Worm (Caenorhabditis elegans) whole organism, L2 larva: Measurements from ENCODE around the gene tatn-1.

Source experiments
- C34F6.9 ChIP-seq: fragments of 150-350 bp; optimal IDR thresholded peaks from 2 replicates; lab custom pipeline; 2014; ENCODE audit warnings: missing biosample characterization, missing genetic modification characterization
- F13H6.1 ChIP-seq: sonication (generic microtip); optimal IDR thresholded peaks from 2 replicates; lab custom pipeline; 2016; ENCODE audit warnings: missing genetic modification characterization, missing compliant biosample characterization
- Y55F3AM.14 ChIP-seq: fragments of 200-800 bp; sonication (Bioruptor generic); optimal IDR thresholded peaks from 2 replicates; lab custom pipeline; 2018; ENCODE audit warnings: mild to moderate bottlenecking, missing genetic modification characterization, missing compliant biosample characterization
- ZK546.5 ChIP-seq: sonication (generic microtip); optimal IDR thresholded peaks from 2 replicates; lab custom pipeline; 2017; ENCODE audit warnings: missing biosample characterization, missing genetic modification characterization
- alr-1 ChIP-seq: fragments of 150-350 bp; optimal IDR thresholded peaks from 2 replicates; lab custom pipeline; 2014; ENCODE audit warnings: missing biosample characterization, missing genetic modification characterization
- aly-2 ChIP-seq: fragments of 150-350 bp; optimal IDR thresholded peaks from 2 replicates; lab custom pipeline; 2014; ENCODE audit warnings: missing biosample characterization, missing genetic modification characterization
- blmp-1 ChIP-seq: sonication (generic microtip); optimal IDR thresholded peaks from 2 replicates; lab custom pipeline; 2017; ENCODE audit warnings: missing genetic modification characterization, mild to moderate bottlenecking, missing compliant biosample characterization, antibody characterized with exemption, moderate library complexity; ENCODE audit not compliant: insufficient read depth
- ceh-16 ChIP-seq: fragments of 150-350 bp; optimal IDR thresholded peaks from 2 replicates; lab custom pipeline; 2014; ENCODE audit warnings: missing biosample characterization, missing genetic modification characterization
- crh-2 ChIP-seq: sonication (generic microtip); optimal IDR thresholded peaks from 2 replicates; lab custom pipeline; 2017; ENCODE audit warnings: missing biosample characterization, missing genetic modification characterization
- dmd-4 ChIP-seq: sonication (generic microtip); optimal IDR thresholded peaks from 2 replicates; lab custom pipeline; 2017; ENCODE audit warnings: missing biosample characterization, missing genetic modification characterization
- egl-27 ChIP-seq: sonication (generic microtip); optimal IDR thresholded peaks from 3 replicates; lab custom pipeline; 2017; ENCODE audit warnings: missing biosample characterization, missing genetic modification reagents, missing genetic modification characterization
- elt-1 ChIP-seq: fragments of 150-350 bp; optimal IDR thresholded peaks from 2 replicates; lab custom pipeline; 2014; ENCODE audit warnings: missing biosample characterization, missing genetic modification characterization
- elt-3 ChIP-seq: sonication (generic microtip); optimal IDR thresholded peaks from 2 replicates; lab custom pipeline; 2017; ENCODE audit warnings: missing biosample characterization, missing genetic modification characterization
- fos-1 ChIP-seq: fragments of 150-350 bp; optimal IDR thresholded peaks from 2 replicates; lab custom pipeline; 2014; ENCODE audit warnings: missing biosample characterization, missing genetic modification characterization
- gmeb-1 ChIP-seq: fragments of 150-350 bp; optimal IDR thresholded peaks from 2 replicates; lab custom pipeline; 2014; ENCODE audit warnings: missing biosample characterization, missing genetic modification characterization
- lin-13 ChIP-seq: fragments of 150-350 bp; optimal IDR thresholded peaks from 2 replicates; lab custom pipeline; 2014; ENCODE audit warnings: missing biosample characterization, missing genetic modification reagents, missing genetic modification characterization
- lin-39 ChIP-seq: fragments of 150-350 bp; optimal IDR thresholded peaks from 2 replicates; lab custom pipeline; 2014; ENCODE audit warnings: missing biosample characterization, missing genetic modification reagents, missing genetic modification characterization
- lsy-2 ChIP-seq, 2 experiments: fragments of 150-350 bp in 1 of 2; sonication (generic microtip) in 1 of 2; optimal IDR thresholded peaks; 2 replicates each; lab custom pipeline; 2014 to 2017; ENCODE audit warnings: missing biosample characterization in 2 of 2, missing genetic modification characterization in 2 of 2
- mab-5 ChIP-seq: fragments of 150-350 bp; optimal IDR thresholded peaks from 2 replicates; lab custom pipeline; 2014; ENCODE audit warnings: missing biosample characterization, missing genetic modification characterization
- mbf-1 ChIP-seq: sonication (generic microtip); optimal IDR thresholded peaks from 2 replicates; lab custom pipeline; 2017; ENCODE audit warnings: missing biosample characterization, missing genetic modification characterization
- mdl-1 ChIP-seq, 2 experiments: fragments of 150-350 bp in 1 of 2; sonication (generic microtip) in 1 of 2; optimal IDR thresholded peaks; 2 replicates each; lab custom pipeline; 2017; ENCODE audit warnings: missing biosample characterization in 2 of 2, missing genetic modification characterization in 2 of 2
- nhr-10 ChIP-seq: sonication (generic microtip); optimal IDR thresholded peaks from 2 replicates; lab custom pipeline; 2017; ENCODE audit warnings: missing biosample characterization, missing genetic modification characterization
- nhr-11 ChIP-seq: fragments of 150-350 bp; optimal IDR thresholded peaks from 2 replicates; lab custom pipeline; 2014; ENCODE audit warnings: missing biosample characterization, missing genetic modification characterization
- nhr-12 ChIP-seq: fragments of 150-350 bp; optimal IDR thresholded peaks from 2 replicates; lab custom pipeline; 2014; ENCODE audit warnings: missing biosample characterization, missing genetic modification characterization
- nhr-129 ChIP-seq: fragments of 150-350 bp; optimal IDR thresholded peaks from 2 replicates; lab custom pipeline; 2014; ENCODE audit warnings: missing biosample characterization, missing genetic modification characterization
- nhr-21 ChIP-seq: fragments of 150-350 bp; optimal IDR thresholded peaks from 2 replicates; lab custom pipeline; 2014; ENCODE audit warnings: missing biosample characterization, missing genetic modification characterization
- nhr-23 ChIP-seq: fragments of 150-350 bp; optimal IDR thresholded peaks from 2 replicates; lab custom pipeline; 2014; ENCODE audit warnings: missing biosample characterization, missing genetic modification reagents, missing genetic modification characterization
- nhr-25 ChIP-seq: fragments of 150-350 bp; sonication (generic microtip); optimal IDR thresholded peaks from 3 replicates; lab custom pipeline; 2014; ENCODE audit warnings: missing biosample characterization, missing genetic modification characterization
- nhr-6 ChIP-seq: fragments of 150-350 bp; optimal IDR thresholded peaks from 2 replicates; lab custom pipeline; 2014; ENCODE audit warnings: missing biosample characterization, missing genetic modification characterization
- nhr-77 ChIP-seq: fragments of 150-350 bp; optimal IDR thresholded peaks from 2 replicates; lab custom pipeline; 2014; ENCODE audit warnings: missing biosample characterization, missing genetic modification characterization
- sma-3 ChIP-seq: sonication (generic microtip); optimal IDR thresholded peaks from 2 replicates; lab custom pipeline; 2016; ENCODE audit warnings: missing genetic modification reagents, missing genetic modification characterization, missing compliant biosample characterization
- sma-9 ChIP-seq, 2 experiments: fragments of 150-350 bp in 1 of 2; sonication (generic microtip) in 1 of 2; optimal IDR thresholded peaks; 2 replicates each; lab custom pipeline; 2014 to 2016; ENCODE audit warnings: missing genetic modification characterization in 2 of 2, mild to moderate bottlenecking in 1 of 2, missing biosample characterization in 1 of 2, missing compliant biosample characterization in 1 of 2, missing genetic modification reagents in 1 of 2, moderate library complexity in 1 of 2
- snpc-4 ChIP-seq: fragments of 150-350 bp; optimal IDR thresholded peaks from 2 replicates; lab custom pipeline; 2014; ENCODE audit warnings: missing biosample characterization, missing genetic modification characterization
- unc-39 ChIP-seq: fragments of 150-350 bp; optimal IDR thresholded peaks from 2 replicates; lab custom pipeline; 2014; ENCODE audit warnings: missing biosample characterization, missing genetic modification characterization
- unc-55 ChIP-seq: fragments of 150-350 bp; sonication (generic microtip); optimal IDR thresholded peaks from 3 replicates; lab custom pipeline; 2014; ENCODE audit warnings: missing biosample characterization, missing genetic modification reagents, missing genetic modification characterization
- unc-62 ChIP-seq: fragments of 150-350 bp; optimal IDR thresholded peaks from 2 replicates; lab custom pipeline; 2014; ENCODE audit warnings: missing biosample characterization, missing genetic modification reagents, missing genetic modification characterization
- zag-1 ChIP-seq: fragments of 150-350 bp; optimal IDR thresholded peaks from 2 replicates; lab custom pipeline; 2014; ENCODE audit warnings: missing biosample characterization, missing genetic modification characterization
- ztf-1 ChIP-seq: fragments of 200-800 bp; sonication (Bioruptor generic); conservative IDR thresholded peaks from 2 replicates; pipeline ENCODE4 v1.3.6; 2022; ENCODE audit warnings: missing genetic modification characterization, missing compliant biosample characterization
- ztf-11 ChIP-seq: sonication (generic microtip); optimal IDR thresholded peaks from 2 replicates; lab custom pipeline; 2017; ENCODE audit warnings: missing biosample characterization, missing genetic modification characterization
- ztf-4 ChIP-seq: fragments of 150-350 bp; optimal IDR thresholded peaks from 2 replicates; lab custom pipeline; 2014; ENCODE audit warnings: missing biosample characterization, missing genetic modification characterization

Gene tatn-1

DNA sequence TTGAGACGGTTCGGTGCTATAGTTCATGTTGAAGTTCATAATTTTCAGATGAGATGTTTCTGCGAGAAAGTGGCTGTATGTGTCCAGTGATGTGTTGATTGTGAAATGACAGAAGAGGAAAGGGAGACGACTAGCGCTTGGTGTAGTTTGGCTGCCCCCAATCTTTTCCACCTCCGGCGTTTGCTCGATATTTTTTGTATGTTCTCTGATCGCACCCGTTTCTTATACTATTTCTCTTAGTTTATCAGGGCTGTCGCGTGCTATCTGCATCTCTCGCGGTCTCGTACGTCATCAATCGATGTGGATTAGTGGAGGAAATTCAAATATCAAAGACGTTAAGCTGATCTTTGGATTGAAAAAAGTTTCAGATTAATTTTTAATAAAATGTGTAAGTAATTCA lies 19.9 kb downstream of the tatn-1 start, which contains the start of gene atf-4 (continued):
- TF ChIP-seq lin-39 (tag; lab: Kevin White, UChicago) (no peak), nhr-21 (peak; percentile 83), nhr-10 (tag; lab: Kevin White, UChicago) (no peak), nhr-77 (tag; lab: Kevin White, UChicago) (no peak), elt-3 (tag; lab: Kevin White, UChicago) (no peak), sma-9 (GFP tag; optimal IDR thresholded peaks at IDR 0.05; lab: Kevin White, UChicago) (peak; percentile 90), sma-9 (tag; optimal IDR thresholded peaks at IDR 0.05; lab: Kevin White, UChicago) (no peak), gmeb-1 (tag; lab: Kevin White, UChicago) (peak; percentile 71), dmd-4 (tag; lab: Kevin White, UChicago) (no peak), unc-39 (no peak), alr-1 (tag; lab: Kevin White, UChicago) (no peak), aly-2 (no peak), ztf-1 (GFP tag; lab: Robert Waterston, UW) (no peak), nhr-129 (peak; percentile 69), mdl-1 (tag; optimal IDR thresholded peaks at IDR 0.05; lab: Kevin White, UChicago) (peak; percentile 74 to 84), mab-5 (tag; lab: Kevin White, UChicago) (no peak), egl-27 (tag; lab: Kevin White, UChicago) (no peak), unc-55 (GFP tag; lab: Kevin White, UChicago) (peak; percentile 28)

DNA sequence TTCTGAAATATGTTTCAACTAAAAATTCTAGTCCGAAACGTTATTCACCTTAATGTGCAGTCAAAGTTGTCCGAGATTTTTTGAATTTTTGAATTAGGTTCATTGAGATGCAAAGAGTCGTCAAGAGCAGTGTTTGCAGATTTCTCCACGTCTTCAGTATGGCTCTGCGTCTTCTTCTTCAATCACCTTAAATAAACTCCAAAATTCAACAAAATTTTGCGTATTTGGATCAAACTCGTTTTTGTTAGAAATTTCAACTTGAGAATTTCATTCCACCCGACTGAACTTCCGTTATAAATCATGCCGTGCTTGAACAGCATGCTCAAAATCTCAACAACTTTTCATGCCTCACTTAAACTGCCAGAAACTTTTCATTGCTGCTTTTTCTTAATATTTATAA lies 21.3 kb downstream of the tatn-1 start, which contains the start of gene T04C10.3:
TSS of gene T04C10.3 (plus strand) at position 301 of the 400 bp plus-strand sequence.
- no peak for TF ChIP-seq nhr-77 (tag; lab: Kevin White, UChicago)
- no peak for TF ChIP-seq nhr-23 (tag; lab: Kevin White, UChicago)
- TF ChIP-seq ZK546.5, result no peak
- no peak for TF ChIP-seq elt-1 (tag; lab: Kevin White, UChicago)
- TF ChIP-seq sma-9 (GFP tag; optimal IDR thresholded peaks at IDR 0.05; lab: Kevin White, UChicago), result no peak
- TF ChIP-seq sma-9 (tag; optimal IDR thresholded peaks at IDR 0.05; lab: Kevin White, UChicago), result no peak
- TF ChIP-seq mdl-1 (tag; optimal IDR thresholded peaks at IDR 0.05; lab: Kevin White, UChicago), result no peak
- TF ChIP-seq nhr-11 (tag; lab: Kevin White, UChicago), result no peak
- TF ChIP-seq blmp-1, result no peak
- TF ChIP-seq gmeb-1 (tag; lab: Kevin White, UChicago), result no peak
- no peak for TF ChIP-seq ceh-16
- TF ChIP-seq ztf-11 (tag; lab: Kevin White, UChicago), result no peak
- TF ChIP-seq unc-55 (GFP tag; lab: Kevin White, UChicago), result no peak
- TF ChIP-seq unc-39, result no peak
- TF ChIP-seq F13H6.1 (tag; lab: Kevin White, UChicago), result no peak
- no peak for TF ChIP-seq elt-3 (tag; lab: Kevin White, UChicago)
- no peak for TF ChIP-seq mbf-1
- no peak for TF ChIP-seq mab-5 (tag; lab: Kevin White, UChicago)
- no peak for TF ChIP-seq nhr-25 (tag; lab: Kevin White, UChicago)
- TF ChIP-seq, all 48 proteins: peak for 0

DNA sequence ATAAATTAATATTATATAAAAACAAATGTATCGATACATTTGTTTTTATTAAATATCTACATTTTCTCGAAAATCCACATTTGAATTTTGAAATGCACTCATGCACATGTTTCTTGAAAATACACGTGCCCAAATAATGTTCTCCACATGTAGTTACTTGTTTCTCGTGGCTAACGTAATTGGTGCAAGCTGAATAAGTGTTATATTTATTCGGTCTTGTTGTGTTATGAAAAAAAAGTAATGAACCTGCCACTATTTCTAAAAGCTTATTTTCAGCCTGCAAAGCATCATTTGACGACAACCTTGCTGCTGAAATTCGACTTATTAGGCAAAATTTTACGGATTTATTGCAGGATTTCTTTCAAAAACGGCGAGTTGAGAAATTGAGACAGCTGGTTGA lies 22.6 kb downstream of the tatn-1 start:
- TF ChIP-seq Y55F3AM.14 (GFP tag; lab: Kevin White, UChicago) (no peak), ZK546.5 (no peak), elt-1 (tag; lab: Kevin White, UChicago) (no peak), ztf-1 (GFP tag; lab: Robert Waterston, UW) (no peak), unc-62 (GFP tag; lab: Kevin White, UChicago) (no peak), ztf-4 (peak; percentile 67), lin-13 (peak; percentile 55), mab-5 (tag; lab: Kevin White, UChicago) (peak; percentile 62), unc-55 (GFP tag; lab: Kevin White, UChicago) (peak; percentile 94), nhr-10 (tag; lab: Kevin White, UChicago) (peak; percentile 48), F13H6.1 (tag; lab: Kevin White, UChicago) (peak; percentile 63), nhr-129 (peak; percentile 90), nhr-25 (tag; lab: Kevin White, UChicago) (peak; percentile 72), crh-2 (tag; lab: Kevin White, UChicago) (peak; percentile 87), nhr-6 (peak; percentile 87), fos-1 (tag; lab: Kevin White, UChicago) (peak; percentile 58), nhr-21 (peak; percentile 83), blmp-1 (peak; percentile 48), zag-1 (tag; lab: Kevin White, UChicago) (peak; percentile 11), dmd-4 (tag; lab: Kevin White, UChicago) (peak; percentile 19), egl-27 (tag; lab: Kevin White, UChicago) (peak; percentile 66), mdl-1 (tag; optimal IDR thresholded peaks at IDR 0.05; lab: Kevin White, UChicago) (peak; percentile 49 to 62), sma-3 (GFP tag; lab: Kevin White, UChicago) (peak; percentile 53), nhr-11 (tag; lab: Kevin White, UChicago) (no peak), nhr-12 (no peak), alr-1 (tag; lab: Kevin White, UChicago) (no peak), lsy-2 (tag; optimal IDR thresholded peaks at IDR 0.05; lab: Kevin White, UChicago) (peak; percentile 57 to 81), C34F6.9 (tag; lab: Kevin White, UChicago) (peak; percentile 95), gmeb-1 (tag; lab: Kevin White, UChicago) (peak; percentile 84), snpc-4 (tag; lab: Kevin White, UChicago) (peak; percentile 64), sma-9 (GFP tag; optimal IDR thresholded peaks at IDR 0.05; lab: Kevin White, UChicago) (peak; percentile 91), sma-9 (tag; optimal IDR thresholded peaks at IDR 0.05; lab: Kevin White, UChicago) (no peak)
